Worm (Caenorhabditis elegans): ENCODE measurements around the gene str-1.
A peak's percentile ranks its signal among the peaks of the same experiment; 100 is the strongest.

The str-1 gene

ce11 chrIV:7152409-7152808 is 21.2 kb upstream of the str-1 start, which contains the start of gene col-113:
Gene col-113 (minus strand): TSS chrIV:7152509.
- no peak for TF ChIP-seq nhr-12 (tag; optimal IDR thresholded peaks at IDR 0.05)
- TF ChIP-seq crh-2 (tag; optimal IDR thresholded peaks at IDR 0.05), result no peak
- TF ChIP-seq nhr-11 (tag; optimal IDR thresholded peaks at IDR 0.05), result no peak
- TF ChIP-seq mbf-1 (tag; optimal IDR thresholded peaks at IDR 0.05), result no peak
- no peak for TF ChIP-seq R02D3.7 (tag; optimal IDR thresholded peaks at IDR 0.05)
- TF ChIP-seq ceh-16 (tag; optimal IDR thresholded peaks at IDR 0.05), result no peak
- no peak for TF ChIP-seq sma-9 (GFP tag; optimal IDR thresholded peaks at IDR 0.05)
- TF ChIP-seq sma-9 (tag; optimal IDR thresholded peaks at IDR 0.05), result no peak
- TF ChIP-seq blmp-1 (tag; optimal IDR thresholded peaks at IDR 0.05; ENCODE audit: insufficient read depth), result no peak
- TF ChIP-seq sma-3 (GFP tag; optimal IDR thresholded peaks at IDR 0.05), result no peak
- no peak for TF ChIP-seq peb-1 (tag; optimal IDR thresholded peaks at IDR 0.05)
- no peak for TF ChIP-seq lin-11 (tag; optimal IDR thresholded peaks at IDR 0.05)
- no peak for TF ChIP-seq mab-5 (tag; optimal IDR thresholded peaks at IDR 0.05)
- TF ChIP-seq nhr-25 (tag; optimal IDR thresholded peaks at IDR 0.05), result no peak
- TF ChIP-seq nhr-10 (tag; optimal IDR thresholded peaks at IDR 0.05), result no peak
- no peak for TF ChIP-seq nhr-21 (tag; optimal IDR thresholded peaks at IDR 0.05)
- no peak for TF ChIP-seq skn-1 (tag; optimal IDR thresholded peaks at IDR 0.05)
- TF ChIP-seq alr-1 (tag; optimal IDR thresholded peaks at IDR 0.05), result no peak

ce11 chrIV:7153362-7153761 is 20.2 kb upstream of the str-1 start, which contains the start of gene C34D4.3:
Gene C34D4.3 (plus strand): TSS chrIV:7153662.
- TF ChIP-seq dmd-4 (tag; optimal IDR thresholded peaks at IDR 0.05) (no peak), snpc-4 (tag; optimal IDR thresholded peaks at IDR 0.05) (no peak), mdl-1 (tag; optimal IDR thresholded peaks at IDR 0.05) (no peak), gmeb-1 (tag; optimal IDR thresholded peaks at IDR 0.05) (no peak), nhr-21 (tag; optimal IDR thresholded peaks at IDR 0.05) (no peak), nhr-129 (tag; optimal IDR thresholded peaks at IDR 0.05) (no peak), ztf-11 (tag; optimal IDR thresholded peaks at IDR 0.05) (no peak), ama-1 (optimal IDR thresholded peaks at IDR 0.05) (no peak), lin-11 (tag; optimal IDR thresholded peaks at IDR 0.05) (no peak), fos-1 (tag; optimal IDR thresholded peaks at IDR 0.05) (no peak), nhr-237 (tag; optimal IDR thresholded peaks at IDR 0.05) (no peak), nhr-11 (tag; optimal IDR thresholded peaks at IDR 0.05) (no peak), unc-62 (GFP tag; optimal IDR thresholded peaks at IDR 0.05) (no peak), ztf-1 (GFP tag; conservative IDR thresholded peaks at IDR 0.05) (no peak), lin-13 (GFP tag; optimal IDR thresholded peaks at IDR 0.05) (no peak), elt-1 (tag; optimal IDR thresholded peaks at IDR 0.05) (no peak), R02D3.7 (tag; optimal IDR thresholded peaks at IDR 0.05) (no peak)

- TF ChIP-seq fos-1 (tag; optimal IDR thresholded peaks at IDR 0.05), result no peak
Observed at ce11 chrIV:7154356-7154755, 19.2 kb upstream of the str-1 start, which contains the start of gene C34D4.2. Gene C34D4.2 (plus strand): TSS chrIV:7154656.

ce11 chrIV:7156356-7156755 is 17.2 kb upstream of the str-1 start, which contains the start of gene maph-9:
Gene maph-9 (plus strand): TSS chrIV:7156628.
- TF ChIP-seq C34F6.9 (tag; optimal IDR thresholded peaks at IDR 0.05) (peak; percentile 33), sma-9 (GFP tag; optimal IDR thresholded peaks at IDR 0.05) (no peak), sma-9 (tag; optimal IDR thresholded peaks at IDR 0.05) (no peak)

- TF ChIP-seq mab-5 (tag; optimal IDR thresholded peaks at IDR 0.05), result no peak
- no peak for TF ChIP-seq F13H6.1 (tag; optimal IDR thresholded peaks at IDR 0.05)
- no peak for TF ChIP-seq nhr-25 (tag; optimal IDR thresholded peaks at IDR 0.05)
- no peak for TF ChIP-seq unc-39 (tag; optimal IDR thresholded peaks at IDR 0.05)
- no peak for TF ChIP-seq elt-1 (tag; optimal IDR thresholded peaks at IDR 0.05)
- TF ChIP-seq nhr-21 (tag; optimal IDR thresholded peaks at IDR 0.05), result no peak
- no peak for TF ChIP-seq nhr-6 (tag; optimal IDR thresholded peaks at IDR 0.05)
Observed at ce11 chrIV:7158161-7158560, 15.4 kb upstream of the str-1 start.

- TF ChIP-seq nhr-23 (tag; optimal IDR thresholded peaks at IDR 0.05) (no peak), nhr-11 (tag; optimal IDR thresholded peaks at IDR 0.05) (no peak), ztf-4 (tag; optimal IDR thresholded peaks at IDR 0.05) (no peak), aly-2 (tag; optimal IDR thresholded peaks at IDR 0.05) (no peak), unc-39 (tag; optimal IDR thresholded peaks at IDR 0.05) (no peak), ama-1 (optimal IDR thresholded peaks at IDR 0.05) (no peak), dmd-4 (tag; optimal IDR thresholded peaks at IDR 0.05) (no peak)
Observed at ce11 chrIV:7159586-7159985, 14.0 kb upstream of the str-1 start.
